Fruit fly (Drosophila melanogaster): ENCODE measurements around the gene CG9072.

The CG9072 gene

DNA sequence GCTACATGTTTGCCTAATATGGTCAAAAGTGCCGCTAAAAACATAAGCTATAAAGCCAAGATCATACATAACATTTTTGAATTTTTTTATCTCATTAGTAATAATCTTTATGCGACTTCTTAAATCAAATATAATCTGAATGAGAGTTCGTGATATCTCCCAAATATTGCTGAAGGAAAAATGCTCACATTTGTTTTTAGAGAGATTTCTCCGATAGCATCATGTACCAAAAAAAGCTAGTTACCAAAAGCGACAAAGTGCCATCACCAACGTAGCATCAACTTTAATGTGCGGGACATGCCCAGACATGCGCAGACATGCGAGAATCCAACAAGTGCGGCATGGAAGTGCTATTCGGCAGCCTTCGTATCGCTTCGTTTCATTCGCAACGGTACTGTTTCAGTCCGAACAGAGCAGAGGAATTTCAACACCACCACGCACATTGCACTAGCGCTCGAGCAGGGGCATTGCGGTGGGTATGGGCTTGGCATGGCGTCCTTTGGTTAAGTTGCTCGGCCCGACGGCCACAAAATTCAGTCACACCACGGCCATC is 6.6 kb downstream of the CG9072 start, which contains the start of gene Rab3-GEF:
TSS of gene Rab3-GEF (plus strand) at position 537 of the 553 bp plus-strand sequence.
- no peak for TF ChIP-seq ERR (GFP tag; optimal IDR thresholded peaks at IDR 0.05)
- no peak for TF ChIP-seq insv (GFP tag; optimal IDR thresholded peaks at IDR 0.05)
- TF ChIP-seq CG17612 (GFP tag; IDR thresholded peaks at IDR 0.05) = no peak
- TF ChIP-seq CG12104 (GFP tag; optimal IDR thresholded peaks at IDR 0.05) = no peak
- no peak for TF ChIP-seq Fer3 (tag; optimal IDR thresholded peaks at IDR 0.05)
- TF ChIP-seq CG11093 (GFP tag; IDR thresholded peaks at IDR 0.05) = no peak
- no peak for TF ChIP-seq Oaz (GFP tag; IDR thresholded peaks at IDR 0.05)
- TF ChIP-seq gem (tag; optimal IDR thresholded peaks at IDR 0.05) = no peak
- no peak for TF ChIP-seq ato (GFP tag; IDR thresholded peaks at IDR 0.05; ENCODE audit: partially characterized antibody)
- TF ChIP-seq Dbx (GFP tag; IDR thresholded peaks at IDR 0.05) = no peak
- TF ChIP-seq ab (GFP tag; optimal IDR thresholded peaks at IDR 0.05) = no peak
- TF ChIP-seq cad (GFP tag; optimal IDR thresholded peaks at IDR 0.05) = no peak
- no peak for TF ChIP-seq CG10321 (GFP tag; IDR thresholded peaks at IDR 0.05)
- peak; percentile 18 for TF ChIP-seq BEAF-32 (GFP tag; optimal IDR thresholded peaks at IDR 0.05)
- no peak for TF ChIP-seq wor (GFP tag; IDR thresholded peaks at IDR 0.05)
- no peak for TF ChIP-seq CG6683 (GFP tag; optimal IDR thresholded peaks at IDR 0.05)
- no peak for TF ChIP-seq CG8290 (GFP tag; optimal IDR thresholded peaks at IDR 0.05)
- no peak for TF ChIP-seq CG8290 (tag; optimal IDR thresholded peaks at IDR 0.05)
- TF ChIP-seq sens (GFP tag) = peak; percentile 24
- no peak for TF ChIP-seq zen (tag; optimal IDR thresholded peaks at IDR 0.05)
- no peak for TF ChIP-seq emc (GFP tag; optimal IDR thresholded peaks at IDR 0.05)
- TF ChIP-seq kah (GFP tag; optimal IDR thresholded peaks at IDR 0.05) = no peak
- no peak for TF ChIP-seq CG11723 (GFP tag; optimal IDR thresholded peaks at IDR 0.05)
- TF ChIP-seq CG10209 (GFP tag; optimal IDR thresholded peaks at IDR 0.05) = no peak
- no peak for TF ChIP-seq Dad (GFP tag; optimal IDR thresholded peaks at IDR 0.05)
- TF ChIP-seq nerfin-1 (tag; optimal IDR thresholded peaks at IDR 0.05) = peak; percentile 93
- no peak for TF ChIP-seq CG31441 (GFP tag; IDR thresholded peaks at IDR 0.05)
- TF ChIP-seq h (optimal IDR thresholded peaks at IDR 0.05) = no peak
- TF ChIP-seq CG34376 (GFP tag; optimal IDR thresholded peaks at IDR 0.05) = no peak
- no peak for TF ChIP-seq prd (optimal IDR thresholded peaks at IDR 0.05)
- no peak for TF ChIP-seq prd (GFP tag; IDR thresholded peaks at IDR 0.05)
- no peak for TF ChIP-seq lola (GFP tag; optimal IDR thresholded peaks at IDR 0.05)
- TF ChIP-seq Jarid2 (GFP tag; optimal IDR thresholded peaks at IDR 0.05) = no peak
- TF ChIP-seq CG14710 (tag; optimal IDR thresholded peaks at IDR 0.05) = no peak
- TF ChIP-seq wek (GFP tag; optimal IDR thresholded peaks at IDR 0.05) = no peak
- TF ChIP-seq CG6272 (GFP tag; IDR thresholded peaks at IDR 0.05) = no peak
- TF ChIP-seq Doc2 (GFP tag; IDR thresholded peaks at IDR 0.05) = no peak
- TF ChIP-seq CG4328 (GFP tag; optimal IDR thresholded peaks at IDR 0.05) = no peak
- TF ChIP-seq Deaf1 (tag; optimal IDR thresholded peaks at IDR 0.05) = peak; percentile 95
- no peak for TF ChIP-seq Atf6 (GFP tag; IDR thresholded peaks at IDR 0.05)
- no peak for TF ChIP-seq Nf-YA (GFP tag; IDR thresholded peaks at IDR 0.05)
- TF ChIP-seq rib (GFP tag; IDR thresholded peaks at IDR 0.05) = no peak
- peak; percentile 19 for TF ChIP-seq Med (GFP tag)
- no peak for TF ChIP-seq CG2678 (tag; optimal IDR thresholded peaks at IDR 0.05)
- no peak for TF ChIP-seq pho (GFP tag; optimal IDR thresholded peaks at IDR 0.05)
- peak; percentile 94 for TF ChIP-seq p53 (GFP tag; optimal IDR thresholded peaks at IDR 0.05)
- TF ChIP-seq toy (GFP tag; IDR thresholded peaks at IDR 0.05) = no peak
- TF ChIP-seq klu (GFP tag; IDR thresholded peaks at IDR 0.05) = no peak
- TF ChIP-seq YL-1 (GFP tag; optimal IDR thresholded peaks at IDR 0.05) = no peak
- TF ChIP-seq bigmax (GFP tag; optimal IDR thresholded peaks at IDR 0.05) = no peak
- no peak for TF ChIP-seq onecut (GFP tag; IDR thresholded peaks at IDR 0.05)
- no peak for TF ChIP-seq tna (GFP tag; IDR thresholded peaks at IDR 0.05; ENCODE audit: partially characterized antibody)
- TF ChIP-seq Xbp1 (GFP tag; optimal IDR thresholded peaks at IDR 0.05) = no peak

All from whole organism, embryonic.